Fruit fly (Drosophila melanogaster): Measurements from ENCODE around the gene mus201.

dm6 chr2L:8423460-8424089 lies 14.4 kb upstream of the mus201 start:
- TF ChIP-seq CG12768 (GFP tag; optimal IDR thresholded peaks at IDR 0.05) (no peak), toe (GFP tag; optimal IDR thresholded peaks at IDR 0.05) (no peak), kay (GFP tag; ENCODE audit: borderline replicate concordance) (no peak), CG14711 (tag; optimal IDR thresholded peaks at IDR 0.05) (no peak)
